Worm (Caenorhabditis elegans) whole organism, mixed stage, embryonic: ENCODE data around the gene gpa-3.

Experiments used
- elt-1 ChIP-seq: sonication (generic microtip); optimal IDR thresholded peaks from 2 replicates; lab custom pipeline; 2017; ENCODE audit warnings: missing genetic modification characterization, mild to moderate bottlenecking, missing compliant biosample characterization, antibody characterized with exemption, moderate library complexity, borderline replicate concordance; ENCODE audit not compliant: insufficient read depth
- elt-3 ChIP-seq: fragments of 150-350 bp; optimal IDR thresholded peaks from 2 replicates; lab custom pipeline; 2014; ENCODE audit warnings: missing biosample characterization, missing genetic modification characterization
- lin-13 ChIP-seq: fragments of 150-350 bp; optimal IDR thresholded peaks from 2 replicates; lab custom pipeline; 2014; ENCODE audit warnings: missing biosample characterization, missing genetic modification characterization
- mab-5 ChIP-seq: fragments of 150-350 bp; optimal IDR thresholded peaks from 2 replicates; lab custom pipeline; 2014; ENCODE audit warnings: missing biosample characterization, missing genetic modification characterization
- pha-4 ChIP-seq: fragments of 150-350 bp; optimal IDR thresholded peaks from 2 replicates; lab custom pipeline; 2018; ENCODE audit warnings: missing biosample characterization, missing genetic modification reagents, missing genetic modification characterization
- snpc-4 ChIP-seq: fragments of 150-350 bp; optimal IDR thresholded peaks from 2 replicates; lab custom pipeline; 2014; ENCODE audit warnings: missing biosample characterization, missing genetic modification characterization
- sptf-1 ChIP-seq: sonication (generic microtip); optimal IDR thresholded peaks from 2 replicates; lab custom pipeline; 2017; ENCODE audit warnings: mild to moderate bottlenecking, missing genetic modification characterization, moderate library complexity, missing compliant biosample characterization
- tbx-8 ChIP-seq: fragments of 200-800 bp; sonication (Bioruptor generic); optimal IDR thresholded peaks from 2 replicates; lab custom pipeline; 2018; ENCODE audit warnings: mild to moderate bottlenecking, missing genetic modification characterization, moderate library complexity, missing compliant biosample characterization
- unc-39 ChIP-seq: fragments of 150-350 bp; optimal IDR thresholded peaks from 2 replicates; lab custom pipeline; 2014; ENCODE audit warnings: missing biosample characterization, missing genetic modification characterization
- unc-62 ChIP-seq: fragments of 150-350 bp; optimal IDR thresholded peaks from 2 replicates; lab custom pipeline; 2014; ENCODE audit warnings: missing biosample characterization, missing genetic modification reagents, missing genetic modification characterization
- ztf-11 ChIP-seq: fragments of 150-350 bp; optimal IDR thresholded peaks from 2 replicates; lab custom pipeline; 2014; ENCODE audit warnings: missing biosample characterization, missing genetic modification characterization

DNA sequence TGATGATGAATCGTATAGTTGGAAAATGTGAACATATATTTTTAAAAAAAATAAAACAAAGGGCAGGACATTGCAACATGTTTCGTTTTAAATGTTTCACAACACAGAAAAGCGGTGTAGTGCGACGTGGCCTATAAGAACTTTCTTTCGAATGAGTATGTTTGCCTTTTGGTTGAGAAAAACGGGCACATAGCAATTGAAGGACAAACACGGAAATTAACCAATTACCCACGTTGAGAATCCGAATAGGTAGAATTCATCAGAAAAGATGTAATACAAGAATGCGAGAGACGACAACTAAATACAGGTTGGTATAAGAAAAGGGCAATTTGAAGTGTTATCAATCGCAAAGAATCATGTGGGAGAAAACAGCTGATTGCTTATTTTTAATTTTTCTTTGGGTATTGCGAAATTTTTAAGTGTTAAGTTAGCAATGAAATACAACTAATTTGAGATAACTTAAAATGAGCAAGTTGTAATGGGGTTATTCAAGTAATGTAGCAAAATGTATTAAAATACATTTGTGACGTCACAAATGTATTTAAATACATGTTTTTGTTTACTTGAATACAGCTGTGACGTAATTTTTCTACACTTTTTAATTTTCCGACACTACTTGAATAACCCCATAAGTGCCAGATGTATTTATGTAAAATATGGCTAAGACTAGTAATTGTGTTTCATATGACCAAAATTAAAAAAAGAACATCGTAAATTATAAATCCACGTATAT lies 26.1 kb downstream of the gpa-3 start, which contains the start of gene acl-14:
- TF ChIP-seq mab-5 (tag; lab: Kevin White, UChicago) (no peak), ztf-11 (tag; lab: Kevin White, UChicago) (no peak), lin-13 (tag; lab: Kevin White, UChicago) (no peak), unc-39 (no peak), tbx-8 (GFP tag; lab: Kevin White, UChicago) (no peak), unc-62 (GFP tag; lab: Kevin White, UChicago) (no peak), pha-4 (tag; lab: Kevin White, UChicago) (no peak), elt-3 (no peak), snpc-4 (tag; lab: Kevin White, UChicago) (no peak), elt-1 (tag; lab: Kevin White, UChicago) (no peak), sptf-1 (tag; lab: Kevin White, UChicago) (no peak)
